Fruit fly (Drosophila melanogaster): ENCODE measurements around the gene Ir94d.

DNA sequence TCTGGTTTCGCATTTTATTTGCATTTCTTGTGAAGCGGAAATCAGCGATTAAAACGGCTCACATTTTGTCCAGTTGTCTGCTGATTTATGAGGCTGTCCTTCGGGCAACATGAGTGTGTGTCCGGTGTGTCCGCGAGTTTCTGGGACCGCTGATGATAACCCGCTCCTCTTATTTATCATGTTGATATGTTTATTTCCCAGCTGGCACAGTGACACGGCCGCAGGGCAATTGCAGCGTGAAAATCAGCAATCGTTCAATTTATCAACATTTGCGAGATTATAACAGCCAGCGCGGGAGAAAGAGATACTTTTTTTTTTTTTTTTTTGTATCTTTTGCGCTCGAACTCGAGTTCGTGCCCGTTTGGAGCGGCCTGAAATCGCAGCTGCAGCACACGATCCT lies 42.3 kb upstream of the Ir94d start:
- TF ChIP-seq CG8478 (optimal IDR thresholded peaks at IDR 0.05): peak; percentile 37
- no peak for TF ChIP-seq CTCF (optimal IDR thresholded peaks at IDR 0.05)
